Fruit fly (Drosophila melanogaster) whole organism, pupa: ENCODE results near the gene CG5618.

Experiments
- CG10348 ChIP-seq: fragments of 200-800 bp; sonication (Bioruptor generic); IDR thresholded peaks from 2 replicates; pipeline ENCODE4 v1.3.6; 2022; ENCODE audit warnings: missing biosample characterization, missing genetic modification characterization
- CG12605 ChIP-seq: fragments of 200-800 bp; sonication (Bioruptor generic); IDR thresholded peaks from 2 replicates; pipeline ENCODE4 v1.3.6; 2022; ENCODE audit warnings: missing biosample characterization, missing genetic modification characterization
- CG13204 ChIP-seq: fragments of 200-800 bp; sonication (Bioruptor generic); optimal IDR thresholded peaks from 2 replicates; lab custom pipeline; 2018; ENCODE audit warnings: missing biosample characterization, mild to moderate bottlenecking, missing genetic modification characterization, moderate library complexity
- CG14655 ChIP-seq: fragments of 200-800 bp; sonication (Bioruptor generic); optimal IDR thresholded peaks from 3 replicates; lab custom pipeline; 2017; ENCODE audit warnings: mild to moderate bottlenecking, missing biosample characterization, missing genetic modification reagents, missing genetic modification characterization
- CG15710 ChIP-seq: fragments of 200-800 bp; sonication (Bioruptor generic); optimal IDR thresholded peaks from 2 replicates; lab custom pipeline; 2018; ENCODE audit warnings: missing biosample characterization, mild to moderate bottlenecking, missing genetic modification characterization, moderate library complexity
- CG17806 ChIP-seq: fragments of 200-800 bp; sonication (Bioruptor generic); optimal IDR thresholded peaks from 2 replicates; lab custom pipeline; 2018; ENCODE audit warnings: missing biosample characterization, mild to moderate bottlenecking, missing genetic modification characterization, moderate library complexity
- CG32121 ChIP-seq: fragments of 200-800 bp; sonication (Bioruptor generic); IDR thresholded peaks from 2 replicates; pipeline ENCODE4 v1.3.6; 2022; ENCODE audit warnings: missing biosample characterization, missing genetic modification characterization
- CG34367 ChIP-seq: fragments of 200-800 bp; sonication (Bioruptor generic); optimal IDR thresholded peaks from 2 replicates; lab custom pipeline; 2018; ENCODE audit warnings: missing biosample characterization, mild to moderate bottlenecking, missing genetic modification characterization
- CG4496 ChIP-seq: fragments of 200-800 bp; sonication (Bioruptor generic); IDR thresholded peaks from 3 replicates; pipeline ENCODE4 v1.3.6; 2022; ENCODE audit warnings: missing biosample characterization, missing genetic modification characterization
- CG8159 ChIP-seq: fragments of 200-800 bp; sonication (Bioruptor generic); optimal IDR thresholded peaks from 3 replicates; lab custom pipeline; 2018; ENCODE audit warnings: missing biosample characterization, mild to moderate bottlenecking, missing genetic modification characterization, moderate library complexity
- CG8301 ChIP-seq: fragments of 200-800 bp; sonication (Bioruptor generic); optimal IDR thresholded peaks from 2 replicates; lab custom pipeline; 2018; ENCODE audit warnings: missing biosample characterization, mild to moderate bottlenecking, missing genetic modification characterization
- CG9948 ChIP-seq: fragments of 200-800 bp; sonication (Bioruptor generic); optimal IDR thresholded peaks from 2 replicates; lab custom pipeline; 2018; ENCODE audit warnings: missing biosample characterization, mild to moderate bottlenecking, missing genetic modification characterization, moderate library complexity
- D1 ChIP-seq: fragments of 200-800 bp; sonication (Bioruptor generic); optimal IDR thresholded peaks from 2 replicates; lab custom pipeline; 2018; ENCODE audit warnings: missing biosample characterization, mild to moderate bottlenecking, missing genetic modification characterization, moderate library complexity
- EcR ChIP-seq: fragments of 200-800 bp; sonication (Bioruptor generic); optimal IDR thresholded peaks from 3 replicates; lab custom pipeline; 2019; ENCODE audit warnings: missing biosample characterization, missing genetic modification characterization, mild to moderate bottlenecking, moderate library complexity, missing genetic modification reagents
- Ets98B ChIP-seq: fragments of 200-800 bp; sonication (Bioruptor generic); IDR thresholded peaks from 2 replicates; pipeline ENCODE4 v1.3.6; 2022; ENCODE audit warnings: missing biosample characterization, missing genetic modification characterization
- Pif1A ChIP-seq: fragments of 200-800 bp; sonication (Bioruptor generic); optimal IDR thresholded peaks from 3 replicates; lab custom pipeline; 2016; ENCODE audit warnings: missing biosample characterization, missing genetic modification characterization
- Pif1B ChIP-seq: fragments of 200-800 bp; sonication (Bioruptor generic); optimal IDR thresholded peaks from 3 replicates; lab custom pipeline; 2016; ENCODE audit warnings: missing biosample characterization, missing genetic modification characterization
- Snoo ChIP-seq: fragments of 200-800 bp; sonication (Bioruptor generic); optimal IDR thresholded peaks from 3 replicates; lab custom pipeline; 2017; ENCODE audit warnings: missing biosample characterization, mild to moderate bottlenecking, missing genetic modification characterization, inconsistent platforms
- fd96Ca ChIP-seq: fragments of 200-800 bp; sonication (Bioruptor generic); IDR thresholded peaks from 3 replicates; pipeline ENCODE4 v1.3.6; 2022; ENCODE audit warnings: missing biosample characterization, missing genetic modification characterization
- gl ChIP-seq: fragments of 200-800 bp; sonication (Bioruptor generic); optimal IDR thresholded peaks from 2 replicates; lab custom pipeline; 2018; ENCODE audit warnings: missing biosample characterization, mild to moderate bottlenecking, missing genetic modification characterization
- rn ChIP-seq: fragments of 200-800 bp; sonication (Bioruptor generic); IDR thresholded peaks from 2 replicates; pipeline ENCODE4 v1.3.6; 2022; ENCODE audit warnings: missing biosample characterization, missing genetic modification characterization

CG5618 gene

DNA sequence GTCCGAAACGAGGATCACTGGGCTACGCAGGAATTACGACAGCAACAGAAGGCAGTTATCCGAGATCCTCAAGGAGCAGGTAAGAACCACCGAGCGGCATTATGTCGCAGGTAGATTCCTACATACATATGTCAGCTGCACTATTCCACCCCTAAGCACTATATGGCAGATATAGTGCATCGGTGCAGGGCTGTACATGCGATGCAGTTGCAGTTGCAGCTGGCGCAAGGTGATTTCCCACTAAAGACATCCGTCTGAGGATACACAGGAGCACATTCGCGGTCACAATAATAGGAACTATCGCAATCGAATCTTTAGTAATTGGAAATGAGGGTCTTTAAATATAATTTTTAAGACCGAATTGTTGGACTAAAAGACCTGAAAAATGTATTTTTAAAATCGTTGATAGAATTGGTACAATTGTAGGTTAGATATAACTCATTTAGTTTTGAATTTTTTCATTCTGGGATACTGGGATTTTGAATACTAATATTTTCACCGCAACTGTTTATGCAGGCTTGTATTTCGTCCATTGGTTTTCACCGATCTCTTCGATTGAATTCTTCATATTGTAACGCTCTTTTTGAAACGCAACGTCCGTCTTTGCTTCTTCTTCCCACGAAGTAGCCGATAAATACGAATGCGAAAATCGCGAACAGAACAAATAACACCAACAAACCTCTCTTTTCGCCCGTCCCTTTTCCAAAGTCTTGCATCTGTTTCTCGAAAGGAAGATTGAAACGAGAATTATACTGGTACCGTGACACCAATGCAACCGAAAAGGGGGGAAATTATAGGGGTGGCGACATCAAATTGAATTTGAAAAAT lies 49.6 kb downstream of the CG5618 start:
- TF ChIP-seq CG10348 (no peak), Pif1B (peak; percentile 54), D1 (peak; percentile 20), Ets98B (GFP tag; lab: Robert Waterston, UW) (no peak), CG4496 (no peak), Pif1A (GFP tag; lab: Kevin White, UChicago) (peak; percentile 54), CG14655 (GFP tag; lab: Kevin White, UChicago) (no peak), CG17806 (tag; lab: Kevin White, UChicago) (peak; percentile 74), gl (tag; lab: Kevin White, UChicago) (peak; percentile 76), CG15710 (tag; lab: Kevin White, UChicago) (peak; percentile 84), CG8301 (tag; lab: Kevin White, UChicago) (no peak), CG12605 (GFP tag; lab: Robert Waterston, UW) (no peak), fd96Ca (GFP tag; lab: Robert Waterston, UW) (no peak), CG9948 (tag; lab: Kevin White, UChicago) (peak; percentile 80), Snoo (tag; lab: Kevin White, UChicago) (peak; percentile 34), EcR (GFP tag; lab: Kevin White, UChicago) (no peak), CG13204 (peak; percentile 12), CG34367 (peak; percentile 79), CG32121 (GFP tag; lab: Robert Waterston, UW) (no peak), rn (GFP tag; lab: Robert Waterston, UW) (no peak), CG8159 (tag; lab: Kevin White, UChicago) (peak; percentile 90)

DNA sequence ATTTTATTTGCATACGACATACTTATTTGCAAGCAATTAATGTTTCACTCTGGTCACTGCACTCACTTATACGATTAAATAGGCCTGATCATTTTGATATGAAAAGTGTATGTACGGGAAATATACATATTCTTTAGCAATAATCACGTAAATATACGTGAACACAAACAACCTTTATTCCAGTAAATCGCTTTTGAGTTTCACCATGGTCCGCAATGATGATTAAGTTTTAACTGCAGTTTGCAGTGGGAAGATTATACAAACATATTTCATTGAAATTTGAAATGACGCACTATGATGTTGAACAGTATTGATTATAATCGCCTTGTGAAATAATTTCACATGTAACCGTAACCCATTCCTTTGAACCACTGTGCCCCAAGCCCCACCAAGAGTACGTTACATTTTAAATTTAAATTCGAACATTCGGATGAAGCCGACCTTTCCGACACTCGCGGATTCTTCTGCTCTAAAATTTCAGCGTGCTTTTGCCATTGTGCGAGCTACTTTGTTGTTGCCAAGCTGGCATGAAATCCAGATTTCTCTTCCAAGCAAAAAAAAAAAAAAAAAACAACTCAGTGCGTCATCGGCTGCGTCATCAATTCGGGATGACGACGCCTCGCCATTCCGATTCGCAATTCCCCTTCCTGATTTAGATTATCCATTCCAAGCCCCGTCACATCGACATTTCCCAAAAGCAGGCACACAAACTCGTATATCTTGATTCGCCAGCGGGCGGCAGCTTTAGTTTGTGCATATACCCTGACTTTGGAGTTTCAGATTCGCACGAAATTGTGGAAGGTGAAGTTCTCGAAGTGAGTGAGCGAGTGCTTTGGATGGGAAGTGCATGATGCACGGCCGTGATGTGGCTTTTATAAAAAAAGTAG lies 50.5 kb downstream of the CG5618 start:
- TF ChIP-seq CG9948 (tag; lab: Kevin White, UChicago) (peak; percentile 67), Ets98B (GFP tag; lab: Robert Waterston, UW) (no peak), CG8301 (tag; lab: Kevin White, UChicago) (peak; percentile 58), EcR (GFP tag; lab: Kevin White, UChicago) (peak; percentile 64), fd96Ca (GFP tag; lab: Robert Waterston, UW) (no peak), rn (GFP tag; lab: Robert Waterston, UW) (no peak), CG12605 (GFP tag; lab: Robert Waterston, UW) (no peak), CG17806 (tag; lab: Kevin White, UChicago) (peak; percentile 52), CG8159 (tag; lab: Kevin White, UChicago) (peak; percentile 77), Snoo (tag; lab: Kevin White, UChicago) (peak; percentile 75), gl (tag; lab: Kevin White, UChicago) (peak; percentile 26), D1 (peak; percentile 31), Pif1B (peak; percentile 40), CG15710 (tag; lab: Kevin White, UChicago) (peak; percentile 69), CG34367 (peak; percentile 57), CG10348 (no peak), CG14655 (GFP tag; lab: Kevin White, UChicago) (peak; percentile 68), CG4496 (peak; percentile 32; the same call in 2 of the 3 replicates), CG32121 (GFP tag; lab: Robert Waterston, UW) (no peak), CG13204 (peak; percentile 20), Pif1A (GFP tag; lab: Kevin White, UChicago) (peak; percentile 64)
- TF ChIP-seq, all 21 proteins: peak for 15

DNA sequence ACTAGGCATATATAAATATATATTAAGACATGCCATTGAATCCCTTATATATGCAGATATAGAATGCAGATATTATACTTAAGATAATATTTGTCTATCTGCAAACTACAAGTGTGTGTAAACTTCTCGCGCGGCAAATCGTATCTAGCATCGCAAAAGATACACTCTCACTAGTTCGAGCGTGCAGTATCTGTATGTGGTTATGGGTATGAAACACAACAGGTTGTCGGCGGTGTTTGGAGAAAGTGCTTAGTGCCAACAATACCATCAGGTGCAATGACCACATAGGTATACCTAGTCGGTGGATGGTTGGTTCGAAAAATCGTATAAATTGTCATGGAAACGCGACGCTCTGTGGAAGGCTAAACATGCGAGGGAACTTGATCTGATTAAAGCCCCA lies 51.3 kb downstream of the CG5618 start:
- TF ChIP-seq Pif1B (no peak), CG32121 (GFP tag; lab: Robert Waterston, UW) (no peak), CG4496 (no peak), CG8301 (tag; lab: Kevin White, UChicago) (no peak), CG13204 (no peak), CG15710 (tag; lab: Kevin White, UChicago) (no peak), Ets98B (GFP tag; lab: Robert Waterston, UW) (no peak), D1 (no peak), rn (GFP tag; lab: Robert Waterston, UW) (no peak), Snoo (tag; lab: Kevin White, UChicago) (no peak), fd96Ca (GFP tag; lab: Robert Waterston, UW) (no peak), CG9948 (tag; lab: Kevin White, UChicago) (no peak), EcR (GFP tag; lab: Kevin White, UChicago) (no peak), CG10348 (no peak), CG14655 (GFP tag; lab: Kevin White, UChicago) (no peak), Pif1A (GFP tag; lab: Kevin White, UChicago) (no peak), CG12605 (GFP tag; lab: Robert Waterston, UW) (no peak), gl (tag; lab: Kevin White, UChicago) (no peak), CG34367 (no peak)

DNA sequence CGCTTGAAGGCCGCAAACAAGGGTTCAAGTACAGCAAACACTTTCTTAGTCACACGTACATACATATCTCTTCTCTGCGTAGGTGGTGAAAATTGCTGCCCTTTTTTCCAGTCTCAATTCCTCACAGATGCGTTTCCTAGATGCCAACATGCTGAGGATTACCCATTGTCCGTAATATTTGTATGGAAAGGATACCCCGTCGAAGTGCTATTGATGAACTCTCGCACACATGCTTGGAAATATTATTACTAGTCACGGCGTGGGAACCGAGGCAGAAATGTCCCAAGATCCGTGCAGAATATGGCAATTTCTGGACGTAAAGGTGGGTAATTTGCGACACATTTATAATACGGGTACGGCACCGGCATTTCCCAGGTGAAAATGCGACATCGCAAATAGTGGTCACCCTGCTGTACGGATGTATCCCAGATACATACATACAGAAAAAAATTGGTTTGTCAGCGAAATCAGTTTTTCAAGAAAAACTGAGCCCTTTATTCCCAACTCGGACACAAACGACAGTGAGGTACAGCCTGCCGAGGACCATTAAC lies 52.2 kb downstream of the CG5618 start:
- TF ChIP-seq CG9948 (tag; lab: Kevin White, UChicago) = no peak
- TF ChIP-seq CG8159 (tag; lab: Kevin White, UChicago) = no peak
- TF ChIP-seq CG4496 = no peak
- no peak for TF ChIP-seq CG34367
- no peak for TF ChIP-seq CG32121 (GFP tag; lab: Robert Waterston, UW)
- TF ChIP-seq CG13204 = no peak
- no peak for TF ChIP-seq Snoo (tag; lab: Kevin White, UChicago)
- TF ChIP-seq rn (GFP tag; lab: Robert Waterston, UW) = no peak
- no peak for TF ChIP-seq Pif1B
- no peak for TF ChIP-seq EcR (GFP tag; lab: Kevin White, UChicago)
- TF ChIP-seq CG14655 (GFP tag; lab: Kevin White, UChicago) = no peak
- TF ChIP-seq Pif1A (GFP tag; lab: Kevin White, UChicago) = no peak
- TF ChIP-seq CG10348 = no peak
- TF ChIP-seq CG15710 (tag; lab: Kevin White, UChicago) = no peak
- no peak for TF ChIP-seq fd96Ca (GFP tag; lab: Robert Waterston, UW)
- TF ChIP-seq Ets98B (GFP tag; lab: Robert Waterston, UW) = no peak
- TF ChIP-seq D1 = no peak
- no peak for TF ChIP-seq CG12605 (GFP tag; lab: Robert Waterston, UW)
- no peak for TF ChIP-seq gl (tag; lab: Kevin White, UChicago)
